Worm (Caenorhabditis elegans) whole organism, L2 larva: Measurements from ENCODE around the gene nas-21.

Experiments
- nhr-11 ChIP-seq: fragments of 150-350 bp; optimal IDR thresholded peaks from 2 replicates; lab custom pipeline; 2014; ENCODE audit warnings: missing biosample characterization, missing genetic modification characterization
- nhr-6 ChIP-seq: fragments of 150-350 bp; optimal IDR thresholded peaks from 2 replicates; lab custom pipeline; 2014; ENCODE audit warnings: missing biosample characterization, missing genetic modification characterization
- peb-1 ChIP-seq: fragments of 150-350 bp; optimal IDR thresholded peaks from 2 replicates; lab custom pipeline; 2014; ENCODE audit warnings: missing biosample characterization, missing genetic modification characterization
- sem-4 ChIP-seq: fragments of 150-350 bp; optimal IDR thresholded peaks from 2 replicates; lab custom pipeline; 2014; ENCODE audit warnings: missing biosample characterization, missing genetic modification reagents, missing genetic modification characterization
- ztf-11 ChIP-seq: sonication (generic microtip); optimal IDR thresholded peaks from 2 replicates; lab custom pipeline; 2017; ENCODE audit warnings: missing biosample characterization, missing genetic modification characterization

DNA sequence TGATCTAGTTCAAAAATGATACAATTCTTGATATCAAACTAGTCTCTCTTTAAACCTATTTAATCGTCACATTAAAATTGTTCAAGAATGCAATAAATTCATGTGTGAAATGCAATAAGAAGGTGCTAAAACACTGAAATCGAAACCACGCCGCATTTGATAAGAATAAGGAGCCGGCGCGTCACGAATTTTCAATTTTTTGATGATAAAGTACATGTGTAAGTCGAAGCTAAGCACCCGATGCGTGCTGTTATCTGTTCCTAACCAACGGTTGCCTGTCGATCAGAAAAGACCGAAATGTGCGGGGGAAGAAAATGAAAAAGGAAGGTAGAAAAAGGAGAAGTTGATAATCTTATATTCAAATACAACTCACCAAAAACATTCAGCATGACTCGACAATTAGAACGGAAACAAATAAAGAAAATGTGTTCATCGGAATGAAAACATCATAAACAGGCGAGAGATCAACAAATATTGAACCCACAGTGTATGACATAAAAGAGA, 2.1 kb upstream of the nas-21 start, which contains the start of gene aat-6:
- TF ChIP-seq sem-4 (tag; lab: Kevin White, UChicago) = no peak
- no peak for TF ChIP-seq nhr-11 (tag; lab: Kevin White, UChicago)
- no peak for TF ChIP-seq ztf-11 (tag; lab: Kevin White, UChicago)
- TF ChIP-seq peb-1 (tag; lab: Kevin White, UChicago) = no peak
- no peak for TF ChIP-seq nhr-6 (tag; lab: Kevin White, UChicago)
